Fruit fly (Drosophila melanogaster): ENCODE measurements around the gene Cyt-c-d.

dm6 chr2L:16720707-16721700, 5.3 kb downstream of the Cyt-c-d start:
- TF ChIP-seq usp (GFP tag; optimal IDR thresholded peaks at IDR 0.05) (no peak), Hr78 (GFP tag; optimal IDR thresholded peaks at IDR 0.05) (no peak), woc (GFP tag; optimal IDR thresholded peaks at IDR 0.05) (peak; percentile 86), fru (GFP tag; optimal IDR thresholded peaks at IDR 0.05) (peak; percentile 96), lola (GFP tag; optimal IDR thresholded peaks at IDR 0.05) (no peak), pan (optimal IDR thresholded peaks at IDR 0.05) (no peak), br (GFP tag; optimal IDR thresholded peaks at IDR 0.05) (peak; percentile 92), tai (GFP tag; optimal IDR thresholded peaks at IDR 0.05) (peak; percentile 94), Dfd (GFP tag; optimal IDR thresholded peaks at IDR 0.05) (peak; percentile 64), GATAd (GFP tag; optimal IDR thresholded peaks at IDR 0.05) (peak; percentile 91), Abd-B (GFP tag; optimal IDR thresholded peaks at IDR 0.05) (no peak), psq (GFP tag; optimal IDR thresholded peaks at IDR 0.05) (peak; percentile 95), h (GFP tag; optimal IDR thresholded peaks at IDR 0.05) (peak; percentile 98), Mio (GFP tag; optimal IDR thresholded peaks at IDR 0.05) (peak; percentile 38)
